Fruit fly (Drosophila melanogaster) whole organism, wandering third instar larva: ENCODE results near the gene mkg-p.

Source experiments
- CG9705 ChIP-seq: fragments of 200-800 bp; sonication (Bioruptor generic); optimal IDR thresholded peaks from 2 replicates; lab custom pipeline; 2018; ENCODE audit warnings: missing biosample characterization, mild to moderate bottlenecking, missing genetic modification characterization
- CrebA ChIP-seq: fragments of 200-800 bp; sonication (Bioruptor generic); optimal IDR thresholded peaks from 2 replicates; lab custom pipeline; 2016; ENCODE audit warnings: missing biosample characterization, mild to moderate bottlenecking, missing genetic modification characterization, borderline replicate concordance

DNA sequence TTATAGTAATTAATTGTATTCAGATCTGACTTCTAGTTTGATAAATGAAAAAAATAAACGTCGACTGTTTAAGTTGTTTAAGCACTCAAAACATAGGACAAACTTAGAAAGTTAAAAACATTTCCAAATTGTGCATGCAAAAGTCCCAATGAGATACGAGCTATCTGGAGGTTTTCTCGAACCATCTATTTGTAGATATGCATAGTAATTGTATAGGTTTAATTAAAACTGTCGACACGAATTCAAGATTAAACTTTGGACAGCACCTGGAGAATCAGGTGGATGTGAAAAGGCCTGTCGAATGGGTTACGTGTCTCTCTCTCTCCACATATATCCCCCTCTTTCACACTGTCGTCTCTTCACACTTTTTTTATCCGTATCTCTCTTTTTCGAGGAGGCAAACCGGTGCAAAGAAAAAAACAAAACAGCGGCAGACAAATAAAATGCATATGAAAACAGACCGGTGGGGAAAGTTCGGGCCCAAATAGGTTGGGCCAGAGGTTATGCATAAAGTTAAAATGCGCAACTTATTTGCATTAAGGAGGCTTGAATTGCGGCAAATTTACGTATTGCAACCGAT lies 44.9 kb downstream of the mkg-p start:
- no peak for TF ChIP-seq CrebA
- TF ChIP-seq CG9705 (GFP tag; lab: Kevin White, UChicago): no peak
